Worm (Caenorhabditis elegans) whole organism, L1 larva: ENCODE data around the gene spig-10.
A peak's percentile ranks its signal among the peaks of the same experiment; 100 is the strongest.

Experiments
- C16A3.4 ChIP-seq: fragments of 150-350 bp; optimal IDR thresholded peaks from 2 replicates; lab custom pipeline; 2014; ENCODE audit warnings: missing biosample characterization, missing genetic modification characterization
- aha-1 ChIP-seq: fragments of 150-350 bp; optimal IDR thresholded peaks from 2 replicates; lab custom pipeline; 2014; ENCODE audit warnings: missing biosample characterization, missing genetic modification characterization
- alr-1 ChIP-seq: fragments of 200-800 bp; sonication (Bioruptor generic); optimal IDR thresholded peaks from 2 replicates; lab custom pipeline; 2018; ENCODE audit warnings: borderline replicate concordance, mild to moderate bottlenecking, missing genetic modification characterization, missing compliant biosample characterization
- blmp-1 ChIP-seq: fragments of 150-350 bp; optimal IDR thresholded peaks from 2 replicates; lab custom pipeline; 2014; ENCODE audit warnings: missing biosample characterization, missing genetic modification characterization
- ceh-8 ChIP-seq: fragments of 200-800 bp; sonication (Bioruptor generic); optimal IDR thresholded peaks from 2 replicates; lab custom pipeline; 2018; ENCODE audit warnings: mild to moderate bottlenecking, missing genetic modification characterization, moderate library complexity, missing compliant biosample characterization
- ceh-82 ChIP-seq, 3 experiments: fragments of 150-350 bp in 1 of 3; sonication (generic microtip) in 2 of 3; optimal IDR thresholded peaks; 2 replicates each; lab custom pipeline; 2014 to 2017; ENCODE audit warnings: missing biosample characterization in 3 of 3, missing genetic modification characterization in 3 of 3
- ceh-90 ChIP-seq: sonication (generic microtip); optimal IDR thresholded peaks from 2 replicates; lab custom pipeline; 2016; ENCODE audit warnings: missing genetic modification characterization, missing compliant biosample characterization
- ces-1 ChIP-seq: fragments of 150-350 bp; optimal IDR thresholded peaks from 2 replicates; lab custom pipeline; 2014; ENCODE audit warnings: missing biosample characterization, missing genetic modification reagents, missing genetic modification characterization
- dsc-1 ChIP-seq: sonication (generic microtip); optimal IDR thresholded peaks from 2 replicates; lab custom pipeline; 2016; ENCODE audit warnings: mild to moderate bottlenecking, missing genetic modification characterization, missing compliant biosample characterization
- efl-1 ChIP-seq, 4 experiments: fragments of 150-350 bp; optimal IDR thresholded peaks in 3 of 4; peaks in 1 of 4; 1 replicate in 1 of 4; 2 replicates in 3 of 4; lab custom pipeline; 2014; ENCODE audit warnings: missing biosample characterization in 2 of 4, missing genetic modification characterization in 2 of 4, missing genetic modification reagents in 2 of 4
- efl-3 ChIP-seq: fragments of 200-800 bp; sonication (Bioruptor generic); optimal IDR thresholded peaks from 2 replicates; lab custom pipeline; 2018; ENCODE audit warnings: mild to moderate bottlenecking, missing genetic modification characterization, missing compliant biosample characterization
- egl-27 ChIP-seq, 2 experiments: fragments of 150-350 bp in 1 of 2; sonication (generic microtip); optimal IDR thresholded peaks; 3 replicates each; lab custom pipeline; 2017 to 2018; ENCODE audit warnings: missing biosample characterization in 2 of 2, missing genetic modification characterization in 2 of 2, missing genetic modification reagents in 2 of 2
- elt-2 ChIP-seq: sonication (generic microtip); optimal IDR thresholded peaks from 2 replicates; lab custom pipeline; 2016; ENCODE audit warnings: missing genetic modification characterization, mild to moderate bottlenecking, inconsistent platforms, missing compliant biosample characterization, missing genetic modification reagents
- elt-3 ChIP-seq, 6 experiments: fragments of 150-350 bp in 1 of 6; sonication (generic microtip); optimal IDR thresholded peaks; 2 replicates each; lab custom pipeline; 2017 to 2018; ENCODE audit warnings: missing biosample characterization in 6 of 6, missing genetic modification characterization in 6 of 6, inconsistent platforms in 1 of 6
- fkh-10 ChIP-seq: sonication (generic microtip); optimal IDR thresholded peaks from 2 replicates; lab custom pipeline; 2017; ENCODE audit warnings: missing biosample characterization, missing genetic modification reagents, missing genetic modification characterization
- hlh-4 ChIP-seq: sonication (generic microtip); optimal IDR thresholded peaks from 2 replicates; lab custom pipeline; 2016; ENCODE audit warnings: mild to moderate bottlenecking, missing genetic modification characterization, missing compliant biosample characterization
- hpl-2 ChIP-seq: fragments of 150-350 bp; optimal IDR thresholded peaks from 2 replicates; lab custom pipeline; 2014; ENCODE audit warnings: missing biosample characterization, missing genetic modification reagents, missing genetic modification characterization
- irx-1 ChIP-seq: sonication (generic microtip); optimal IDR thresholded peaks from 2 replicates; lab custom pipeline; 2016; ENCODE audit warnings: missing genetic modification characterization, missing compliant biosample characterization
- jun-1 ChIP-seq: fragments of 150-350 bp; optimal IDR thresholded peaks from 2 replicates; lab custom pipeline; 2014; ENCODE audit warnings: missing biosample characterization, missing genetic modification reagents, missing genetic modification characterization
- lin-13 ChIP-seq: fragments of 150-350 bp; optimal IDR thresholded peaks from 2 replicates; lab custom pipeline; 2014; ENCODE audit warnings: missing biosample characterization, missing genetic modification reagents, missing genetic modification characterization
- lin-15B ChIP-seq: fragments of 150-350 bp; sonication (generic microtip); optimal IDR thresholded peaks from 3 replicates; lab custom pipeline; 2014; ENCODE audit warnings: missing biosample characterization, missing genetic modification characterization
- lin-35 ChIP-seq, 2 experiments: fragments of 150-350 bp; optimal IDR thresholded peaks; 2 replicates each; lab custom pipeline; 2014; ENCODE audit warnings: missing biosample characterization in 2 of 2, missing genetic modification characterization in 2 of 2, missing genetic modification reagents in 2 of 2
- lsy-2 ChIP-seq, 2 experiments: fragments of 150-350 bp; optimal IDR thresholded peaks; 2 replicates each; lab custom pipeline; 2014; ENCODE audit warnings: missing biosample characterization in 2 of 2, missing genetic modification characterization in 2 of 2
- mab-9 ChIP-seq: fragments of 200-800 bp; sonication (Bioruptor generic); IDR thresholded peaks from 2 replicates; pipeline ENCODE4 v1.3.6; 2022; ENCODE audit warnings: missing genetic modification reagents, missing genetic modification characterization, missing compliant biosample characterization
- nhr-19 ChIP-seq: fragments of 200-800 bp; sonication (Bioruptor generic); conservative IDR thresholded peaks from 2 replicates; pipeline ENCODE4 v1.3.6; 2022; ENCODE audit warnings: missing genetic modification characterization, missing compliant biosample characterization
- nhr-20 ChIP-seq: sonication (generic microtip); optimal IDR thresholded peaks from 2 replicates; lab custom pipeline; 2016; ENCODE audit warnings: mild to moderate bottlenecking, missing genetic modification characterization, missing compliant biosample characterization
- nhr-47 ChIP-seq: sonication (generic microtip); optimal IDR thresholded peaks from 2 replicates; lab custom pipeline; 2016; ENCODE audit warnings: mild to moderate bottlenecking, missing genetic modification characterization, moderate library complexity, missing compliant biosample characterization
- nhr-77 ChIP-seq: fragments of 150-350 bp; optimal IDR thresholded peaks from 2 replicates; lab custom pipeline; 2014; ENCODE audit warnings: missing biosample characterization, missing genetic modification characterization
- pax-3 ChIP-seq: fragments of 200-800 bp; sonication (Bioruptor generic); optimal IDR thresholded peaks from 2 replicates; lab custom pipeline; 2018; ENCODE audit warnings: mild to moderate bottlenecking, missing genetic modification characterization, moderate library complexity, missing compliant biosample characterization
- rnt-1 ChIP-seq: sonication (generic microtip); optimal IDR thresholded peaks from 2 replicates; lab custom pipeline; 2016; ENCODE audit warnings: mild to moderate bottlenecking, missing genetic modification characterization, moderate library complexity, missing compliant biosample characterization
- snpc-4 ChIP-seq: fragments of 150-350 bp; optimal IDR thresholded peaks from 2 replicates; lab custom pipeline; 2014; ENCODE audit warnings: missing biosample characterization, missing genetic modification characterization
- snu-23 ChIP-seq: sonication (generic microtip); optimal IDR thresholded peaks from 2 replicates; lab custom pipeline; 2016; ENCODE audit warnings: missing genetic modification characterization, missing compliant biosample characterization
- sox-4 ChIP-seq: sonication (generic microtip); optimal IDR thresholded peaks from 2 replicates; lab custom pipeline; 2016; ENCODE audit warnings: missing genetic modification characterization, missing compliant biosample characterization
- sup-37 ChIP-seq: fragments of 200-800 bp; sonication (Bioruptor generic); optimal IDR thresholded peaks from 2 replicates; lab custom pipeline; 2018; ENCODE audit warnings: mild to moderate bottlenecking, missing genetic modification characterization, missing compliant biosample characterization
- swsn-7 ChIP-seq: sonication (generic microtip); optimal IDR thresholded peaks from 2 replicates; lab custom pipeline; 2016; ENCODE audit warnings: missing genetic modification characterization, missing compliant biosample characterization
- tbx-2 ChIP-seq: sonication (generic microtip); optimal IDR thresholded peaks from 2 replicates; lab custom pipeline; 2016; ENCODE audit warnings: missing genetic modification characterization, missing compliant biosample characterization
- unc-62 ChIP-seq: fragments of 150-350 bp; optimal IDR thresholded peaks from 2 replicates; lab custom pipeline; 2014; ENCODE audit warnings: missing biosample characterization, missing genetic modification reagents, missing genetic modification characterization
- unc-86 ChIP-seq: sonication (generic microtip); optimal IDR thresholded peaks from 2 replicates; lab custom pipeline; 2016; ENCODE audit warnings: missing genetic modification characterization, missing compliant biosample characterization
- xbp-1 ChIP-seq: sonication (generic microtip); optimal IDR thresholded peaks from 2 replicates; lab custom pipeline; 2016; ENCODE audit warnings: missing genetic modification characterization, missing compliant biosample characterization
- zip-4 ChIP-seq: fragments of 200-800 bp; sonication (Bioruptor generic); optimal IDR thresholded peaks from 2 replicates; lab custom pipeline; 2018; ENCODE audit warnings: mild to moderate bottlenecking, missing genetic modification characterization, moderate library complexity, missing compliant biosample characterization

Gene spig-10

DNA sequence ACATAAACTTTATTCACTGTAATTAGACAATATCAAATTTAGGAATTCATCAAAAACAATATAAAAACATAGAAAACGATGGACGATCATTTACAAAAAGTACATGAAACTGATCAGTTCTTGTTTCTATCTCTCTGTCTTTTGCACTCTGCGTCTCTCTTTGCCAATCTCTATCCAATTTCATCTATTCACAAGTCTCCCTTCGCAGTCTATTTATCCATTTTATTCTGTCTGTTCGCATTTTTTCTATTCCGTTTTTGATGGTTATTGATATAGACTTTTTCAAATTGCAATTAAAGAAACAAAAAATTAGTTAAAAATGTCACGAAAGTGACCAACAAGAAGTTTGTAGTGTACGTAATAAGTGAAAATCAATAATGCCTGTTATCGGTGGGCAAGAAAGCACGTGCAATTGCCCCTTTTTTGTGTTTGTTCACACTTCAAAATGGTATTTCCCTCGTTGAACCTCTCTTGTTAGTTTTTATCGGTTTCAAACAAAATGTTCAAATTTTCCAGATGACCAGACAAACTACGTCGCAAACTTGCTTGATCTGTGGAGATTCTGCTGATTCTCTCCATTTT lies 7.7 kb upstream of the spig-10 start, which contains the start of gene nhr-42 (continued):
- TF ChIP-seq rnt-1 (tag; lab: Kevin White, UChicago) (no peak), nhr-77 (no peak), dsc-1 (tag; lab: Kevin White, UChicago) (no peak), irx-1 (tag; lab: Kevin White, UChicago) (peak; percentile 8), tbx-2 (tag; lab: Kevin White, UChicago) (peak; percentile 62), lin-15B (no peak), alr-1 (tag; lab: Kevin White, UChicago) (no peak), efl-3 (GFP tag; lab: Kevin White, UChicago) (no peak), lin-35 (GFP tag; optimal IDR thresholded peaks at IDR 0.05; lab: Kevin White, UChicago) (peak in 1 of 2 experiments; percentile 18), lin-13 (GFP tag; lab: Kevin White, UChicago) (no peak)
- TF ChIP-seq, all 84 proteins: peak for 19

ce11 chrV:7000734-7001133 lies 5.3 kb upstream of the spig-10 start:
- TF ChIP-seq elt-2 (tag; lab: Kevin White, UChicago) (peak; percentile 1), sox-4 (tag; lab: Kevin White, UChicago) (no peak), efl-1 (optimal IDR thresholded peaks at IDR 0.05; lab: Kevin White, UChicago) (no peak), efl-1 (GFP tag; optimal IDR thresholded peaks at IDR 0.05 in 1 of 2; lab: Kevin White, UChicago) (peak in 1 of 2 experiments; percentile 75), egl-27 (tag; optimal IDR thresholded peaks at IDR 0.05; lab: Kevin White, UChicago) (no peak), aha-1 (tag; lab: Kevin White, UChicago) (no peak), blmp-1 (tag; lab: Kevin White, UChicago) (no peak)

DNA sequence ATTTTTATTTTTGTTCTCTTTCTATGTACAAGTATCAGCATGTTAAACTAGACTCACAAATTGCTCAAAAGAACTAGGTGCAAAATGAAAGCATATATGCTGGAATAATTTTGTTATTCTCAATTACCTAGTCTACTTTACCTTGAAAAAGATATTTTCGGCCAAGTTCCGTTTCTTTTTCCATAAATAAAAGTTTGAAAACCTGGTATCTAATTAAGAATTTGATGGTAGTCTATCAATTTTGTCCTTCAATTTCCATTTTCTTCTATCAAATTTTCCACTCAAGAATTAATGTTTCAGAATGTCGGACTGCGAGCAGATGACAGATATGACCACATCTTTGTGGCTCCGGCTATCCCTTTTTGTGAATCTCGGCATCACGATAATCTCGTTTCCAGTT lies 2.2 kb upstream of the spig-10 start, which contains the start of gene srab-4:
TSS of gene srab-4 (plus strand) at position 301 of the 400 bp plus-strand sequence.
- TF ChIP-seq swsn-7 (no peak), tbx-2 (tag; lab: Kevin White, UChicago) (no peak), unc-62 (GFP tag; lab: Kevin White, UChicago) (no peak), ceh-90 (tag; lab: Kevin White, UChicago) (no peak), snpc-4 (no peak), mab-9 (GFP tag; lab: Robert Waterston, UW) (no peak), elt-2 (tag; lab: Kevin White, UChicago) (no peak), fkh-10 (GFP tag; lab: Kevin White, UChicago) (no peak), elt-3 (tag; optimal IDR thresholded peaks at IDR 0.05; lab: Kevin White, UChicago) (no peak), ceh-8 (GFP tag; lab: Kevin White, UChicago) (no peak), C16A3.4 (no peak), ceh-82 (tag; optimal IDR thresholded peaks at IDR 0.05; lab: Kevin White, UChicago) (no peak), nhr-19 (GFP tag; lab: Robert Waterston, UW) (no peak)
- TF ChIP-seq, all 84 proteins: peak for 0

ce11 chrV:7007307-7007706 lies 1.2 kb downstream of the spig-10 start, which contains the start of gene drd-10:
TSS of gene drd-10 (plus strand) at chrV:7007607.
- TF ChIP-seq jun-1 (tag; lab: Kevin White, UChicago) = no peak
- no peak for TF ChIP-seq unc-86 (tag; lab: Kevin White, UChicago)
- TF ChIP-seq egl-27 (tag; optimal IDR thresholded peaks at IDR 0.05; lab: Kevin White, UChicago) = no peak
- TF ChIP-seq efl-3 (GFP tag; lab: Kevin White, UChicago) = no peak

ce11 chrV:7009461-7009860 lies 3.4 kb downstream of the spig-10 start, which contains the start of gene C33G8.2:
TSS of gene C33G8.2 (plus strand) at chrV:7009761.
- no peak for TF ChIP-seq efl-1 (optimal IDR thresholded peaks at IDR 0.05; lab: Kevin White, UChicago)
- TF ChIP-seq efl-1 (GFP tag; optimal IDR thresholded peaks at IDR 0.05 in 1 of 2; lab: Kevin White, UChicago) = peak in 1 of 2 experiments; percentile 31
- TF ChIP-seq hlh-4 = no peak

DNA sequence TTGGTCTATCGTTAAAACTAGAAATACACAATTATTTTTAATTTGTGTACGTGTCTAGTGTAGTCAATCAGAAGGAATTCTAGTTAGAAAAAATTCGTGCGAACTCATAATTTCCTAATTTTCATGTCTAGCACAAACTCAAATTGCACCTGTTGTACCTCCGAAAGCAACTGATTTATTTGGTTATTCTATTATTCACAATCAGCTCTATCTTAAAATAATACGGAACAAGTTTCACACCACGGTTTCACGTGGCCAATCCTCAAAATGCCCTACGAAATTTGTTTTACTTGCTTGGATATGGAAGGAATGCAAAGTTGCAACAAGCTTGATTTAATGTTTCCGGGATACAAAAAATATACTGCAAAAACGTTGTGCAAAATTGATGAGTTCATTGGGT lies 6.6 kb downstream of the spig-10 start, which contains the start of gene srw-127:
TSS of gene srw-127 (plus strand) at position 301 of the 400 bp plus-strand sequence.
- TF ChIP-seq ces-1 (GFP tag; lab: Kevin White, UChicago) = no peak
- no peak for TF ChIP-seq C16A3.4
- TF ChIP-seq lsy-2 (tag; optimal IDR thresholded peaks at IDR 0.05; lab: Kevin White, UChicago) = no peak
- no peak for TF ChIP-seq zip-4 (GFP tag; lab: Kevin White, UChicago)
- no peak for TF ChIP-seq sup-37 (GFP tag; lab: Kevin White, UChicago)
- no peak for TF ChIP-seq xbp-1
- TF ChIP-seq nhr-20 (tag; lab: Kevin White, UChicago) = no peak
- TF ChIP-seq lin-35 (GFP tag; optimal IDR thresholded peaks at IDR 0.05; lab: Kevin White, UChicago) = no peak
- TF ChIP-seq pax-3 (tag; lab: Kevin White, UChicago) = no peak
- TF ChIP-seq hpl-2 (GFP tag; lab: Kevin White, UChicago) = no peak
- TF ChIP-seq snu-23 (GFP tag; lab: Kevin White, UChicago) = no peak
- TF ChIP-seq blmp-1 (tag; lab: Kevin White, UChicago) = no peak
- TF ChIP-seq fkh-10 (GFP tag; lab: Kevin White, UChicago) = no peak
- no peak for TF ChIP-seq aha-1 (tag; lab: Kevin White, UChicago)
- TF ChIP-seq nhr-47 (tag; lab: Kevin White, UChicago) = no peak
- no peak for TF ChIP-seq snpc-4
